Worm (Caenorhabditis elegans): ENCODE measurements around the gene atic-1.

DNA sequence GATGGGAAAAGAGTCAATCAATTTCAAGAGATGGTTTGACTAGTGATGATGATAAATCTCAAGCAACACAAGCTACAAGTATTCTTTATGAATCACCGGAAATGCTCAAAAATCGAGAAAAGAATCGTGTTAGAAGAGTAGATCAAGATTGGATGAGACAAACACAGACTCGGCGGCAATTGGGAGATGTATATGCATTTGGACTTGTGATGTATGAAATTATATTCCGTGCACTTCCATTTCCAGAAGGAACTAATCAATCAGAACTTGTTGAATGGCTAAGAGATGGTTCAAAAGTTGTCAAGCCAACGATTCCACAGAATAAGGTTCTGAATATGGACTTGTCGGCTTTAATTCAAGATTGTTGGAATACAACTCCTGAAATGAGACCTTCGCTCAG is 50.0 kb downstream of the atic-1 start:
- TF ChIP-seq unc-62 (GFP tag; optimal IDR thresholded peaks at IDR 0.05) (no peak), pax-3 (tag; optimal IDR thresholded peaks at IDR 0.05) (no peak), ceh-82 (tag; optimal IDR thresholded peaks at IDR 0.05) (no peak), ztf-11 (tag; optimal IDR thresholded peaks at IDR 0.05) (no peak), skn-1 (tag; optimal IDR thresholded peaks at IDR 0.05) (no peak), nhr-11 (tag; optimal IDR thresholded peaks at IDR 0.05) (no peak), nhr-28 (tag; optimal IDR thresholded peaks at IDR 0.05) (no peak), fkh-10 (GFP tag; optimal IDR thresholded peaks at IDR 0.05) (no peak), blmp-1 (tag; optimal IDR thresholded peaks at IDR 0.05) (no peak), dpl-1 (GFP tag; optimal IDR thresholded peaks at IDR 0.05) (no peak), egl-27 (tag; optimal IDR thresholded peaks at IDR 0.05) (no peak), lin-13 (GFP tag; optimal IDR thresholded peaks at IDR 0.05) (no peak)

Data from whole organism, L1 larva.